Worm (Caenorhabditis elegans): ENCODE results near the gene C18D11.9.

The C18D11.9 gene

ce11 chrIII:11816523-11817003 is 7.6 kb downstream of the C18D11.9 start, which contains the start of gene C18D11.1:
Gene C18D11.1 (plus strand): TSS chrIII:11816573.
- no peak for TF ChIP-seq pha-4 (tag; optimal IDR thresholded peaks at IDR 0.05)
- peak; percentile 60 for TF ChIP-seq unc-62 (GFP tag; optimal IDR thresholded peaks at IDR 0.05)
- TF ChIP-seq tbx-8 (GFP tag; optimal IDR thresholded peaks at IDR 0.05), result no peak

DNA sequence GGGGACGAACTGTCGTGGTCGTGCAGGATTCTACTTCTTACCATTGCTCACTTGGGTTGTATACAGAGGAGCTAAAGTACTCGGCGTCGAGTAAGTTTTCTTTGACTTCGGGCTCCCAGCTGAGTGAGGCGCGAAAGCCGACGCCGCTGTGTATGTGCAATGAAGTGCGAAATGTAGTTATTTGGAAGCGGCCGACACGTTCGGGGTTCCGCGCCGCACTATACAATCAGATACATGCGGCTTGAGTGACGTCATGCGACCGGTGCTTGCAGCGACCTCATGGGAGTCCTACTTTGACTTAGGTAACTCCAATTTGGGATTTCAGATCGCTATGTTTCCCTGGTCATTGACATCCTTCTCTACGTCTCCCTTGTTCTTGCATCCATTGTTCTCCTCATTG is 8.9 kb downstream of the C18D11.9 start:
- TF ChIP-seq pha-4 (tag; optimal IDR thresholded peaks at IDR 0.05), result no peak
- no peak for TF ChIP-seq ztf-11 (tag; optimal IDR thresholded peaks at IDR 0.05)
- TF ChIP-seq tbx-8 (GFP tag; optimal IDR thresholded peaks at IDR 0.05), result no peak
- TF ChIP-seq lsy-2 (tag; optimal IDR thresholded peaks at IDR 0.05), result no peak
- TF ChIP-seq sptf-1 (tag; optimal IDR thresholded peaks at IDR 0.05), result no peak
- TF ChIP-seq ces-1 (GFP tag; optimal IDR thresholded peaks at IDR 0.05), result no peak
- no peak for TF ChIP-seq cnd-1 (tag; optimal IDR thresholded peaks at IDR 0.05)
- no peak for TF ChIP-seq lin-13 (tag; optimal IDR thresholded peaks at IDR 0.05)
- no peak for TF ChIP-seq ceh-43 (GFP tag; optimal IDR thresholded peaks at IDR 0.05)
- no peak for TF ChIP-seq ceh-83 (GFP tag; optimal IDR thresholded peaks at IDR 0.05)

ce11 chrIII:11822407-11822806 is 13.5 kb downstream of the C18D11.9 start, which contains the start of gene maa-1:
Gene maa-1 (minus strand): TSS chrIII:11822526.
- TF ChIP-seq sem-2 (GFP tag; optimal IDR thresholded peaks at IDR 0.05), result no peak

- no peak for TF ChIP-seq nhr-76 (tag; optimal IDR thresholded peaks at IDR 0.05)
- TF ChIP-seq nhr-28 (tag; optimal IDR thresholded peaks at IDR 0.05), result no peak
- peak; percentile 63 for TF ChIP-seq unc-120 (tag; optimal IDR thresholded peaks at IDR 0.05; ENCODE audit: poor library complexity, severe bottlenecking)
- TF ChIP-seq M03D4.4 (tag; optimal IDR thresholded peaks at IDR 0.05), result peak; percentile 10
- peak; percentile 11 for TF ChIP-seq unc-62 (GFP tag; optimal IDR thresholded peaks at IDR 0.05)
- TF ChIP-seq ceh-83 (GFP tag; optimal IDR thresholded peaks at IDR 0.05), result no peak
- peak; percentile 13 for TF ChIP-seq ces-1 (GFP tag; optimal IDR thresholded peaks at IDR 0.05)
- TF ChIP-seq bed-3 (GFP tag; optimal IDR thresholded peaks at IDR 0.05), result no peak
- TF ChIP-seq mep-1 (tag; optimal IDR thresholded peaks at IDR 0.05), result peak; percentile 74
- no peak for TF ChIP-seq unc-39 (tag; optimal IDR thresholded peaks at IDR 0.05)
- TF ChIP-seq snpc-4 (tag; optimal IDR thresholded peaks at IDR 0.05), result no peak
- no peak for TF ChIP-seq drap-1 (GFP tag; optimal IDR thresholded peaks at IDR 0.05)
- TF ChIP-seq nhr-12 (tag; optimal IDR thresholded peaks at IDR 0.05), result no peak
- TF ChIP-seq ztf-11 (tag; optimal IDR thresholded peaks at IDR 0.05), result no peak
- TF ChIP-seq nhr-2 (tag; optimal IDR thresholded peaks at IDR 0.05), result no peak
- TF ChIP-seq zip-8 (tag; optimal IDR thresholded peaks at IDR 0.05), result no peak
- TF ChIP-seq sem-2 (GFP tag; optimal IDR thresholded peaks at IDR 0.05), result no peak
- peak; percentile 21 for TF ChIP-seq sptf-1 (tag; optimal IDR thresholded peaks at IDR 0.05)
- no peak for TF ChIP-seq blmp-1 (tag; optimal IDR thresholded peaks at IDR 0.05)
- TF ChIP-seq mab-5 (tag; optimal IDR thresholded peaks at IDR 0.05), result no peak
- no peak for TF ChIP-seq tbx-8 (GFP tag; optimal IDR thresholded peaks at IDR 0.05)
- no peak for TF ChIP-seq elt-1 (tag; optimal IDR thresholded peaks at IDR 0.05; ENCODE audit: borderline replicate concordance, insufficient read depth)
- peak; percentile 8 for TF ChIP-seq ceh-43 (GFP tag; optimal IDR thresholded peaks at IDR 0.05)
- TF ChIP-seq mls-2 (tag; optimal IDR thresholded peaks at IDR 0.05), result peak; percentile 7
- no peak for TF ChIP-seq lin-32 (GFP tag; optimal IDR thresholded peaks at IDR 0.05)
- peak; percentile 94 for TF ChIP-seq hlh-1 (tag; optimal IDR thresholded peaks at IDR 0.05)
- peak; percentile 74 for TF ChIP-seq lin-13 (tag; optimal IDR thresholded peaks at IDR 0.05)
- TF ChIP-seq flh-1 (GFP tag; optimal IDR thresholded peaks at IDR 0.05), result no peak
- no peak for TF ChIP-seq cnd-1 (tag; optimal IDR thresholded peaks at IDR 0.05)
- no peak for TF ChIP-seq ham-2 (GFP tag; optimal IDR thresholded peaks at IDR 0.05)
- peak; percentile 46 for TF ChIP-seq nhr-237 (tag; optimal IDR thresholded peaks at IDR 0.05)
- no peak for TF ChIP-seq elt-3 (tag; optimal IDR thresholded peaks at IDR 0.05)
- peak; percentile 78 for TF ChIP-seq pha-4 (tag; optimal IDR thresholded peaks at IDR 0.05)
- peak; percentile 95 for TF ChIP-seq lsy-2 (tag; optimal IDR thresholded peaks at IDR 0.05)
- peak; percentile 1 for TF ChIP-seq ceh-39 (tag; optimal IDR thresholded peaks at IDR 0.05)
Observed at ce11 chrIII:11823260-11823659, 14.3 kb downstream of the C18D11.9 start, which contains the start of gene C18D11.3. Gene C18D11.3 (plus strand): TSS chrIII:11823448.

Data from whole organism, mixed stage, embryonic.